Fruit fly (Drosophila melanogaster) whole organism, pupa: ENCODE measurements around the gene CG14841.

Experiments
- CG17806 ChIP-seq: fragments of 200-800 bp; sonication (Bioruptor generic); optimal IDR thresholded peaks from 2 replicates; lab custom pipeline; 2018; ENCODE audit warnings: missing biosample characterization, mild to moderate bottlenecking, missing genetic modification characterization, moderate library complexity
- CG32121 ChIP-seq: fragments of 200-800 bp; sonication (Bioruptor generic); IDR thresholded peaks from 2 replicates; pipeline ENCODE4 v1.3.6; 2022; ENCODE audit warnings: missing biosample characterization, missing genetic modification characterization
- CG9948 ChIP-seq: fragments of 200-800 bp; sonication (Bioruptor generic); optimal IDR thresholded peaks from 2 replicates; lab custom pipeline; 2018; ENCODE audit warnings: missing biosample characterization, mild to moderate bottlenecking, missing genetic modification characterization, moderate library complexity
- D1 ChIP-seq: fragments of 200-800 bp; sonication (Bioruptor generic); optimal IDR thresholded peaks from 2 replicates; lab custom pipeline; 2018; ENCODE audit warnings: missing biosample characterization, mild to moderate bottlenecking, missing genetic modification characterization, moderate library complexity
- Pif1A ChIP-seq: fragments of 200-800 bp; sonication (Bioruptor generic); optimal IDR thresholded peaks from 3 replicates; lab custom pipeline; 2016; ENCODE audit warnings: missing biosample characterization, missing genetic modification characterization
- Pif1B ChIP-seq: fragments of 200-800 bp; sonication (Bioruptor generic); optimal IDR thresholded peaks from 3 replicates; lab custom pipeline; 2016; ENCODE audit warnings: missing biosample characterization, missing genetic modification characterization

dm6 chr3R:14311027-14311426, 48.8 kb upstream of the CG14841 start:
- TF ChIP-seq CG9948 (tag; lab: Kevin White, UChicago), result no peak
- TF ChIP-seq CG32121 (GFP tag; lab: Robert Waterston, UW), result no peak
- TF ChIP-seq CG17806 (tag; lab: Kevin White, UChicago), result no peak
- no peak for TF ChIP-seq Pif1B (GFP tag; lab: Kevin White, UChicago)
- no peak for TF ChIP-seq D1 (tag; lab: Kevin White, UChicago)
- no peak for TF ChIP-seq Pif1A (GFP tag; lab: Kevin White, UChicago)
